Worm (Caenorhabditis elegans) whole organism, early embryonic: ENCODE data around the gene srh-284.

Experiments used
- aly-1 ChIP-seq: sonication (generic microtip); optimal IDR thresholded peaks from 2 replicates; lab custom pipeline; 2016; ENCODE audit warnings: missing genetic modification characterization, missing compliant biosample characterization
- ama-1 ChIP-seq: fragments of 150-350 bp; optimal IDR thresholded peaks from 2 replicates; lab custom pipeline; 2014
- flt-1 ChIP-seq: fragments of 200-800 bp; sonication (Bioruptor generic); IDR thresholded peaks from 2 replicates; pipeline ENCODE4 v1.3.6; 2022; ENCODE audit warnings: missing genetic modification characterization, missing compliant biosample characterization
- scrt-1 ChIP-seq: fragments of 200-800 bp; sonication (Bioruptor generic); IDR thresholded peaks from 2 replicates; pipeline ENCODE4 v1.3.6; 2022; ENCODE audit warnings: missing genetic modification characterization, missing compliant biosample characterization

DNA sequence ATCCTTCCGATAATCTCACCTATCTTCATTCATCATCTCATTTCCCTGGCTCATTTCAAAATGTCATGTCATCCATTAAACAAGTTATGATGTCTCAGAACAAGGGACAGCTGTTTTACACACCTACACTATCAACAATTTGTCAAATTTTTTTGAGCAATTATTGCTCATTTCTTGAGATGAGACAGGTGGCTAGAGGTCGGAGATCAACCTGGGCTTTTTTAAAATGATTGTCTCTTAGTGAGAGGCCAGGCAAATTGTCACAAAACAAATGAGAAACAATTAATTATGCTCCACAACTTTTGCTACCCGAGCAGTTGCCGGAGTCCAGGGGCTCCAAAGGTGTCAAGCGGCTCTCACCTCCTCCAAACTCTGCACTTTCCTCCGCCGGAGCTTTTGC is 38.6 kb upstream of the srh-284 start:
- no peak for TF ChIP-seq ama-1 (lab: Kevin White, UChicago)
- TF ChIP-seq scrt-1 (GFP tag; lab: Robert Waterston, UW), result no peak
- no peak for TF ChIP-seq flt-1
- TF ChIP-seq aly-1 (tag; lab: Kevin White, UChicago), result no peak
